Worm (Caenorhabditis elegans) whole organism, L2 larva: ENCODE data around the gene mrpl-32.

ENCODE experiments used
- C34F6.9 ChIP-seq: fragments of 150-350 bp; optimal IDR thresholded peaks from 2 replicates; lab custom pipeline; 2014; ENCODE audit warnings: missing biosample characterization, missing genetic modification characterization
- F13H6.1 ChIP-seq: sonication (generic microtip); optimal IDR thresholded peaks from 2 replicates; lab custom pipeline; 2016; ENCODE audit warnings: missing genetic modification characterization, missing compliant biosample characterization
- R02D3.7 ChIP-seq: fragments of 150-350 bp; optimal IDR thresholded peaks from 2 replicates; lab custom pipeline; 2014; ENCODE audit warnings: missing biosample characterization, missing genetic modification characterization
- Y55F3AM.14 ChIP-seq: fragments of 200-800 bp; sonication (Bioruptor generic); optimal IDR thresholded peaks from 2 replicates; lab custom pipeline; 2018; ENCODE audit warnings: mild to moderate bottlenecking, missing genetic modification characterization, missing compliant biosample characterization
- ZK546.5 ChIP-seq: sonication (generic microtip); optimal IDR thresholded peaks from 2 replicates; lab custom pipeline; 2017; ENCODE audit warnings: missing biosample characterization, missing genetic modification characterization
- aly-2 ChIP-seq: fragments of 150-350 bp; optimal IDR thresholded peaks from 2 replicates; lab custom pipeline; 2014; ENCODE audit warnings: missing biosample characterization, missing genetic modification characterization
- ama-1 ChIP-seq: fragments of 150-350 bp; optimal IDR thresholded peaks from 2 replicates; lab custom pipeline; 2018; ENCODE audit warnings: inconsistent platforms
- blmp-1 ChIP-seq: sonication (generic microtip); optimal IDR thresholded peaks from 2 replicates; lab custom pipeline; 2017; ENCODE audit warnings: missing genetic modification characterization, mild to moderate bottlenecking, missing compliant biosample characterization, antibody characterized with exemption, moderate library complexity; ENCODE audit not compliant: insufficient read depth
- ceh-16 ChIP-seq: fragments of 150-350 bp; optimal IDR thresholded peaks from 2 replicates; lab custom pipeline; 2014; ENCODE audit warnings: missing biosample characterization, missing genetic modification characterization
- crh-2 ChIP-seq: sonication (generic microtip); optimal IDR thresholded peaks from 2 replicates; lab custom pipeline; 2017; ENCODE audit warnings: missing biosample characterization, missing genetic modification characterization
- dmd-4 ChIP-seq: sonication (generic microtip); optimal IDR thresholded peaks from 2 replicates; lab custom pipeline; 2017; ENCODE audit warnings: missing biosample characterization, missing genetic modification characterization
- egl-27 ChIP-seq: sonication (generic microtip); optimal IDR thresholded peaks from 3 replicates; lab custom pipeline; 2017; ENCODE audit warnings: missing biosample characterization, missing genetic modification reagents, missing genetic modification characterization
- elt-3 ChIP-seq: sonication (generic microtip); optimal IDR thresholded peaks from 2 replicates; lab custom pipeline; 2017; ENCODE audit warnings: missing biosample characterization, missing genetic modification characterization
- fos-1 ChIP-seq: fragments of 150-350 bp; optimal IDR thresholded peaks from 2 replicates; lab custom pipeline; 2014; ENCODE audit warnings: missing biosample characterization, missing genetic modification characterization
- lin-11 ChIP-seq: fragments of 150-350 bp; sonication (generic microtip); optimal IDR thresholded peaks from 2 replicates; lab custom pipeline; 2014; ENCODE audit warnings: missing biosample characterization, missing genetic modification characterization, inconsistent platforms, mixed read lengths
- lin-13 ChIP-seq: fragments of 150-350 bp; optimal IDR thresholded peaks from 2 replicates; lab custom pipeline; 2014; ENCODE audit warnings: missing biosample characterization, missing genetic modification reagents, missing genetic modification characterization
- lin-39 ChIP-seq: fragments of 150-350 bp; optimal IDR thresholded peaks from 2 replicates; lab custom pipeline; 2014; ENCODE audit warnings: missing biosample characterization, missing genetic modification reagents, missing genetic modification characterization
- lsy-2 ChIP-seq, 2 experiments: fragments of 150-350 bp in 1 of 2; sonication (generic microtip) in 1 of 2; optimal IDR thresholded peaks; 2 replicates each; lab custom pipeline; 2014 to 2017; ENCODE audit warnings: missing biosample characterization in 2 of 2, missing genetic modification characterization in 2 of 2
- mab-5 ChIP-seq: fragments of 150-350 bp; optimal IDR thresholded peaks from 2 replicates; lab custom pipeline; 2014; ENCODE audit warnings: missing biosample characterization, missing genetic modification characterization
- mbf-1 ChIP-seq: sonication (generic microtip); optimal IDR thresholded peaks from 2 replicates; lab custom pipeline; 2017; ENCODE audit warnings: missing biosample characterization, missing genetic modification characterization
- mdl-1 ChIP-seq, 2 experiments: fragments of 150-350 bp in 1 of 2; sonication (generic microtip) in 1 of 2; optimal IDR thresholded peaks; 2 replicates each; lab custom pipeline; 2017; ENCODE audit warnings: missing biosample characterization in 2 of 2, missing genetic modification characterization in 2 of 2
- nhr-11 ChIP-seq: fragments of 150-350 bp; optimal IDR thresholded peaks from 2 replicates; lab custom pipeline; 2014; ENCODE audit warnings: missing biosample characterization, missing genetic modification characterization
- nhr-12 ChIP-seq: fragments of 150-350 bp; optimal IDR thresholded peaks from 2 replicates; lab custom pipeline; 2014; ENCODE audit warnings: missing biosample characterization, missing genetic modification characterization
- nhr-129 ChIP-seq: fragments of 150-350 bp; optimal IDR thresholded peaks from 2 replicates; lab custom pipeline; 2014; ENCODE audit warnings: missing biosample characterization, missing genetic modification characterization
- nhr-21 ChIP-seq: fragments of 150-350 bp; optimal IDR thresholded peaks from 2 replicates; lab custom pipeline; 2014; ENCODE audit warnings: missing biosample characterization, missing genetic modification characterization
- nhr-23 ChIP-seq: fragments of 150-350 bp; optimal IDR thresholded peaks from 2 replicates; lab custom pipeline; 2014; ENCODE audit warnings: missing biosample characterization, missing genetic modification reagents, missing genetic modification characterization
- nhr-237 ChIP-seq: fragments of 150-350 bp; optimal IDR thresholded peaks from 2 replicates; lab custom pipeline; 2014; ENCODE audit warnings: missing biosample characterization, missing genetic modification characterization
- nhr-25 ChIP-seq: fragments of 150-350 bp; sonication (generic microtip); optimal IDR thresholded peaks from 3 replicates; lab custom pipeline; 2014; ENCODE audit warnings: missing biosample characterization, missing genetic modification characterization
- nhr-6 ChIP-seq: fragments of 150-350 bp; optimal IDR thresholded peaks from 2 replicates; lab custom pipeline; 2014; ENCODE audit warnings: missing biosample characterization, missing genetic modification characterization
- peb-1 ChIP-seq: fragments of 150-350 bp; optimal IDR thresholded peaks from 2 replicates; lab custom pipeline; 2014; ENCODE audit warnings: missing biosample characterization, missing genetic modification characterization
- sem-4 ChIP-seq: fragments of 150-350 bp; optimal IDR thresholded peaks from 2 replicates; lab custom pipeline; 2014; ENCODE audit warnings: missing biosample characterization, missing genetic modification reagents, missing genetic modification characterization
- sma-9 ChIP-seq, 2 experiments: fragments of 150-350 bp in 1 of 2; sonication (generic microtip) in 1 of 2; optimal IDR thresholded peaks; 2 replicates each; lab custom pipeline; 2014 to 2016; ENCODE audit warnings: missing genetic modification characterization in 2 of 2, mild to moderate bottlenecking in 1 of 2, missing biosample characterization in 1 of 2, missing compliant biosample characterization in 1 of 2, missing genetic modification reagents in 1 of 2, moderate library complexity in 1 of 2
- snpc-4 ChIP-seq: fragments of 150-350 bp; optimal IDR thresholded peaks from 2 replicates; lab custom pipeline; 2014; ENCODE audit warnings: missing biosample characterization, missing genetic modification characterization
- unc-39 ChIP-seq: fragments of 150-350 bp; optimal IDR thresholded peaks from 2 replicates; lab custom pipeline; 2014; ENCODE audit warnings: missing biosample characterization, missing genetic modification characterization
- unc-55 ChIP-seq: fragments of 150-350 bp; sonication (generic microtip); optimal IDR thresholded peaks from 3 replicates; lab custom pipeline; 2014; ENCODE audit warnings: missing biosample characterization, missing genetic modification reagents, missing genetic modification characterization
- unc-62 ChIP-seq: fragments of 150-350 bp; optimal IDR thresholded peaks from 2 replicates; lab custom pipeline; 2014; ENCODE audit warnings: missing biosample characterization, missing genetic modification reagents, missing genetic modification characterization
- zag-1 ChIP-seq: fragments of 150-350 bp; optimal IDR thresholded peaks from 2 replicates; lab custom pipeline; 2014; ENCODE audit warnings: missing biosample characterization, missing genetic modification characterization
- ztf-1 ChIP-seq: fragments of 200-800 bp; sonication (Bioruptor generic); conservative IDR thresholded peaks from 2 replicates; pipeline ENCODE4 v1.3.6; 2022; ENCODE audit warnings: missing genetic modification characterization, missing compliant biosample characterization
- ztf-11 ChIP-seq: sonication (generic microtip); optimal IDR thresholded peaks from 2 replicates; lab custom pipeline; 2017; ENCODE audit warnings: missing biosample characterization, missing genetic modification characterization
- ztf-4 ChIP-seq: fragments of 150-350 bp; optimal IDR thresholded peaks from 2 replicates; lab custom pipeline; 2014; ENCODE audit warnings: missing biosample characterization, missing genetic modification characterization

Gene mrpl-32

DNA sequence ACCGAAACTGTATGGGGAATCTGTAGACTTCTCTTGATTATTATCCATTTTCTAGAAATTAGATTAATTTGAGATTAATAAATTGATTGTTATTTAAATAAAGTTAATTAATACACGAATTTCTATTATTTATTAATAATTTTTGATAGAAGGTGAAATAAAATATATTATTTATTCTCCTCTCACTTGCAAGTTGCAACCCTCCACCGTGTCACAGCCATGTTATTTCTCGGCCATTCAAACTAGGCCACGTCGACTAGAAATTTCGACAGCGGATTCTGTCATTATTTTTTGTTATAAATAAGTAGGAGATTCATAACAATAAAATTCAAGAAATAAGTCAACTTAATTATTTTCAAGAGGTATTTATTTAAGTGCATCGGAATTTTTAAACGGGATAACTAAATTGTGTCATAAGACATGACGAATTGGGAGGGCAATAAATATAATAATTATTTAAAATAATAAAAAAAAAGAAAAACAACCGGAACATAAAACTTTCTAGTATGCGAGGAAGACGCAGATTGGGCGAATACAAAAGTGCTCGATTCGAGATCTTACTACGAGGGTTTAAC, 5.9 kb upstream of the mrpl-32 start, which contains the start of gene ufbp-1 (continued):
- TF ChIP-seq crh-2 (tag; lab: Kevin White, UChicago) (peak; percentile 96), mab-5 (peak; percentile 5), nhr-237 (no peak), nhr-129 (peak; percentile 25), blmp-1 (tag; lab: Kevin White, UChicago) (no peak), lin-13 (GFP tag; lab: Kevin White, UChicago) (peak; percentile 75), nhr-21 (tag; lab: Kevin White, UChicago) (no peak), unc-62 (GFP tag; lab: Kevin White, UChicago) (no peak), unc-39 (tag; lab: Kevin White, UChicago) (no peak), ztf-1 (GFP tag; lab: Robert Waterston, UW) (no peak), aly-2 (tag; lab: Kevin White, UChicago) (no peak), dmd-4 (tag; lab: Kevin White, UChicago) (no peak), nhr-12 (tag; lab: Kevin White, UChicago) (peak; percentile 57), nhr-11 (no peak), lsy-2 (tag; optimal IDR thresholded peaks at IDR 0.05; lab: Kevin White, UChicago) (peak in 1 of 2 experiments; percentile 89), nhr-6 (no peak), elt-3 (tag; lab: Kevin White, UChicago) (no peak), ceh-16 (tag; lab: Kevin White, UChicago) (no peak)

DNA sequence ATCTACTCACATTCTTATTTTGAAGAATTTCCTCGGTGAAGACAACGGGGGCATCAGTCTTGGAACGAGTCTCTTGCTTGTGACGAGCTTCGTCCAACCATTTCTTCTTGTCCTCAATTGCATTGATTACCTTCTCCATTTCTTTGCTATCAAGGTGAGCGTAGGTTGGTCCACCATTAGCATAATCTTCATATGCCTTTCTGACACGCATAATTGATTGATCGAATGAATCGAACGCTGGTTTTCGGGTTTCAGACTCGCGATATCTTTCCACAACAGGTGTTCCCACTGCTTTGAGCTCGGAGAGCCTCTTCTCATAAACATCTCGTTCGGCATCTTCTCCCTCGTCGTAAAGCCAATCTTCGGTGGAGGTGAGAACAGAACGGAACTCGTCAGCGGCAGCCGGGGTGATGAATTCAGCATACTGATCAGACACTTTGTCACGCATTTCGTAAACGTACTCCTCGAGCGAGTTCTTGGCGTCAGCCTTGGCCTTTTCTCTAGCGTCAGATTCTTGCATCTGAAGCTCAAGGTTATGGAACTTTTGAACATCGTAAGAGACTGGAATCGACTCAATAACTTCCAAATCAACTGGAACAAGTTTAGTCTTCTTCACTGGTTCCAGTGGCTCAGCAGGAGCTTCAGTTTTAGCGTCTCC, 5.0 kb upstream of the mrpl-32 start:
- TF ChIP-seq ama-1 (lab: Kevin White, UChicago) = peak; percentile 72
- no peak for TF ChIP-seq Y55F3AM.14 (GFP tag; lab: Kevin White, UChicago)
- peak; percentile 28 for TF ChIP-seq lin-11 (tag; lab: Kevin White, UChicago)

DNA sequence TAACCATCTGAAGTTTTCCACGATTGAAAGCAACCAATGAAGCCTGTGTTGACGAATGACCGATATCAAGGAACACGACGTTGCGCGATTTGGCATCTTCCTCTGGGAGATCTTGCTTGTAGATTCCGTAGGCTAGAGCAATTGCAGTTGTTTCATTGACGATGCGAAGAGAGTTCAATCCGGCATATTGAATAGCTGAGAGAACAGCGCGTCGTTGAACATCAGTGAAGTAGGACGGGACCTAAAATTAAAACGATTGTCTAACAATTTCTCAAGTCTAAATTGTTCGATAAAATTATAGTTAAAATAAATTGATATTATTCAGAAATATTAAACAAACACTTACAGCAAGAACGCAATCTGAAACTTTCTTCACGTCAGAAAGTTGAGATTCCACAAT, 3.5 kb upstream of the mrpl-32 start:
- TF ChIP-seq lin-39 (tag; lab: Kevin White, UChicago) = no peak

- TF ChIP-seq elt-3 (tag; lab: Kevin White, UChicago) = no peak
- no peak for TF ChIP-seq ama-1 (lab: Kevin White, UChicago)
- no peak for TF ChIP-seq Y55F3AM.14 (GFP tag; lab: Kevin White, UChicago)
- TF ChIP-seq peb-1 = no peak
- TF ChIP-seq nhr-237 = no peak
- TF ChIP-seq ztf-4 (tag; lab: Kevin White, UChicago) = no peak
- no peak for TF ChIP-seq mbf-1 (tag; lab: Kevin White, UChicago)
- no peak for TF ChIP-seq nhr-25
- TF ChIP-seq lsy-2 (tag; optimal IDR thresholded peaks at IDR 0.05; lab: Kevin White, UChicago) = no peak
- no peak for TF ChIP-seq sma-9 (GFP tag; optimal IDR thresholded peaks at IDR 0.05; lab: Kevin White, UChicago)
- no peak for TF ChIP-seq sma-9 (tag; optimal IDR thresholded peaks at IDR 0.05; lab: Kevin White, UChicago)
Observed at ce11 chrIII:8446534-8446933, 3.0 kb upstream of the mrpl-32 start, which contains the start of gene hsp-110. Gene hsp-110, minus strand, starts transcription at chrIII:8446909.

DNA sequence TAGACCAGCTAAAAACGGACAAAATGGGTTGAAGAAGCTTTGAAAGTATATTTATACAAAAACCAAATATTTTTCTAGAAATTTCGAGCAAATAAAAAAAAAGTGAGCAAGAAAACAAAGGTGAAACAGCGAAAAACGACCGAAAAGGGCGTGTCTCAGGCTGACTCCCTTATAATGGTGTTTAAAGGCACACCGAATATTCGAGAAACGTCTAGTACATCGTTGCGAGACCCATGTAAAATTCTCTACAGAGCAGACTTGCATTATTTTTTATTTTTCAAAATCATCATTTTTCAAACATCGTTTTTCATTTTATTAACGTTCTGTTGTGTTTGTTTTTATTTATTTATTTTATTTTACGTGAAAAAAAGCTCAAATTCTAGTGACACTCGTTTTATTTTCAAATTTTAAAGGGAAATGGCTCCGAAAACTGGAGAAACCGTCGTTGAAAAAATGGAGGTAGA, 2.6 kb upstream of the mrpl-32 start, which contains the start of gene rpn-3:
TSS of gene rpn-3 (plus strand) at position 414 of the 464 bp plus-strand sequence.
- no peak for TF ChIP-seq lin-39 (tag; lab: Kevin White, UChicago)
- TF ChIP-seq peb-1 = no peak
- peak; percentile 99 for TF ChIP-seq C34F6.9
- peak; percentile 97 for TF ChIP-seq sem-4 (tag; lab: Kevin White, UChicago)
- peak; percentile 63 for TF ChIP-seq lin-11 (tag; lab: Kevin White, UChicago)
- peak; percentile 96 for TF ChIP-seq ama-1 (lab: Kevin White, UChicago)
- peak; percentile 98 for TF ChIP-seq fos-1 (tag; lab: Kevin White, UChicago)
- TF ChIP-seq zag-1 (tag; lab: Kevin White, UChicago) = peak; percentile 88
- peak; percentile 90 for TF ChIP-seq snpc-4 (tag; lab: Kevin White, UChicago)
- no peak for TF ChIP-seq ztf-11
- TF ChIP-seq unc-55 = peak; percentile 99
- TF ChIP-seq aly-2 (tag; lab: Kevin White, UChicago) = no peak
- peak; percentile 6 for TF ChIP-seq nhr-12 (tag; lab: Kevin White, UChicago)
- no peak for TF ChIP-seq ztf-1 (GFP tag; lab: Robert Waterston, UW)
- TF ChIP-seq ztf-4 (tag; lab: Kevin White, UChicago) = peak; percentile 98
- peak; percentile 97 for TF ChIP-seq nhr-6
- peak; percentile 90 for TF ChIP-seq egl-27 (tag; lab: Kevin White, UChicago)
- no peak for TF ChIP-seq unc-39 (tag; lab: Kevin White, UChicago)
- peak; percentile 64 for TF ChIP-seq R02D3.7 (tag; lab: Kevin White, UChicago)
- TF ChIP-seq mab-5 = peak; percentile 95
- peak; percentile 93 to 97 for TF ChIP-seq lsy-2 (tag; optimal IDR thresholded peaks at IDR 0.05; lab: Kevin White, UChicago)
- TF ChIP-seq mdl-1 (tag; optimal IDR thresholded peaks at IDR 0.05; lab: Kevin White, UChicago) = peak in 1 of 2 experiments; percentile 31
- peak; percentile 99 for TF ChIP-seq crh-2 (tag; lab: Kevin White, UChicago)
- TF ChIP-seq mbf-1 (tag; lab: Kevin White, UChicago) = no peak
- peak; percentile 92 for TF ChIP-seq F13H6.1 (tag; lab: Kevin White, UChicago)
- TF ChIP-seq sma-9 (GFP tag; optimal IDR thresholded peaks at IDR 0.05; lab: Kevin White, UChicago) = peak; percentile 96
- no peak for TF ChIP-seq sma-9 (tag; optimal IDR thresholded peaks at IDR 0.05; lab: Kevin White, UChicago)
- no peak for TF ChIP-seq nhr-23 (tag; lab: Kevin White, UChicago)
- peak; percentile 58 for TF ChIP-seq Y55F3AM.14 (GFP tag; lab: Kevin White, UChicago)
- TF ChIP-seq blmp-1 (tag; lab: Kevin White, UChicago) = peak; percentile 89
- TF ChIP-seq ZK546.5 (tag; lab: Kevin White, UChicago) = peak; percentile 69
